Fruit fly (Drosophila melanogaster) whole organism, adult: Measurements from ENCODE around the gene Tps1.

Experiments
- CG11617 ChIP-seq: fragments of 200-800 bp; sonication (Bioruptor generic); optimal IDR thresholded peaks from 2 replicates; lab custom pipeline; 2017; ENCODE audit warnings: mild to moderate bottlenecking, missing biosample characterization, missing genetic modification reagents, missing genetic modification characterization
- CG12768 ChIP-seq: fragments of 200-800 bp; sonication (Bioruptor generic); optimal IDR thresholded peaks from 2 replicates; lab custom pipeline; 2017; ENCODE audit warnings: missing biosample characterization, missing genetic modification characterization, mild to moderate bottlenecking, moderate library complexity, missing genetic modification reagents
- CG1620 ChIP-seq: fragments of 200-800 bp; sonication (Bioruptor generic); optimal IDR thresholded peaks from 2 replicates; lab custom pipeline; 2016; ENCODE audit warnings: missing biosample characterization, missing genetic modification characterization
- CG33017 ChIP-seq: fragments of 200-800 bp; sonication (Bioruptor generic); optimal IDR thresholded peaks from 2 replicates; lab custom pipeline; 2018; ENCODE audit warnings: missing biosample characterization, mild to moderate bottlenecking, missing genetic modification characterization, moderate library complexity
- CG7045 ChIP-seq: fragments of 200-800 bp; sonication (Bioruptor generic); optimal IDR thresholded peaks from 2 replicates; lab custom pipeline; 2017; ENCODE audit warnings: missing biosample characterization, mild to moderate bottlenecking, missing genetic modification characterization
- CG7101 ChIP-seq: fragments of 200-800 bp; sonication (Bioruptor generic); optimal IDR thresholded peaks from 2 replicates; lab custom pipeline; 2018; ENCODE audit warnings: missing biosample characterization, mild to moderate bottlenecking, missing genetic modification characterization, moderate library complexity
- Crg-1 ChIP-seq: fragments of 200-800 bp; sonication (Bioruptor generic); optimal IDR thresholded peaks from 2 replicates; lab custom pipeline; 2016; ENCODE audit warnings: missing biosample characterization, missing genetic modification characterization
- Hr96 ChIP-seq: fragments of 200-800 bp; sonication (Bioruptor generic); optimal IDR thresholded peaks from 2 replicates; lab custom pipeline; 2016; ENCODE audit warnings: missing biosample characterization, missing genetic modification characterization
- Mnt ChIP-seq: fragments of 200-800 bp; sonication (Bioruptor generic); optimal IDR thresholded peaks from 2 replicates; lab custom pipeline; 2016; ENCODE audit warnings: missing biosample characterization, mild to moderate bottlenecking, missing genetic modification characterization
- cnc ChIP-seq, 2 experiments: fragments of >200 bp; optimal IDR thresholded peaks; 2 replicates each; lab custom pipeline; 2017
- tj ChIP-seq: fragments of 200-800 bp; sonication (Bioruptor generic); optimal IDR thresholded peaks from 3 replicates; lab custom pipeline; 2017; ENCODE audit warnings: missing biosample characterization, mild to moderate bottlenecking, missing genetic modification characterization, moderate library complexity
- toe ChIP-seq: fragments of 200-800 bp; sonication (Bioruptor generic); optimal IDR thresholded peaks from 2 replicates; lab custom pipeline; 2016; ENCODE audit warnings: missing biosample characterization, missing genetic modification characterization

DNA sequence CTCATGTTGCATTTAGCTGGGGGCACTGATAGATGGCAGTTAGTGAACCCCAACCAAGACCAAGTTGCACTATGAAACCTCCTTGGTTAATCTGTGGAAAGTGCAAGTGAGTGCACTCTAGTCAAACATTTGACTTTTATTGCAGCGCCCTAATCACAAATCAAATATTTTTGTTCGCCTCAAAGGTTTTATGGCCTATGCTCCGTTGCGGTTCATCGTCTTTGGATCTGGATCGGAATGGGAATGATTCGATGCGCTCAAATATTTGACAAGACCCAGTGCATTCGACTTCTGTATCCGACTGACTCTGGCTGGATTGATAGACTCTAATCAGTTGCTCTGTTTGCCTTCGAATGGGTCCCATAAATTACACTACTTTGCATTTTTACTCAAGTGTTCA is 23.2 kb upstream of the Tps1 start:
- TF ChIP-seq CG33017 (tag; lab: Kevin White, UChicago), result no peak
- TF ChIP-seq toe, result no peak
- no peak for TF ChIP-seq CG7101 (tag; lab: Kevin White, UChicago)
- no peak for TF ChIP-seq CG1620 (GFP tag; lab: Kevin White, UChicago)
- no peak for TF ChIP-seq CG7045 (GFP tag; lab: Kevin White, UChicago)
- TF ChIP-seq tj, result no peak
- no peak for TF ChIP-seq CG11617 (GFP tag; lab: Kevin White, UChicago)
- TF ChIP-seq Crg-1, result no peak
- TF ChIP-seq CG12768 (GFP tag; lab: Kevin White, UChicago), result no peak
- TF ChIP-seq Hr96 (GFP tag; lab: Kevin White, UChicago), result no peak
- no peak for TF ChIP-seq Mnt (GFP tag; lab: Kevin White, UChicago)
- TF ChIP-seq cnc (optimal IDR thresholded peaks at IDR 0.05; lab: Kevin White, UChicago), result no peak
